Worm (Caenorhabditis elegans): ENCODE measurements around the gene C51E3.9.

The C51E3.9 gene

ce11 chrV:10130195-10130594 lies 15.6 kb upstream of the C51E3.9 start, which contains the start of gene aos-1:
Gene aos-1 (minus strand): TSS chrV:10130295.
- TF ChIP-seq elt-4 (tag; optimal IDR thresholded peaks at IDR 0.05), result no peak
- no peak for TF ChIP-seq T23F11.4 (GFP tag; optimal IDR thresholded peaks at IDR 0.05)
- no peak for TF ChIP-seq pros-1 (tag; optimal IDR thresholded peaks at IDR 0.05)
- no peak for TF ChIP-seq unc-55 (GFP tag; optimal IDR thresholded peaks at IDR 0.05)
- TF ChIP-seq ceh-30 (tag; optimal IDR thresholded peaks at IDR 0.05), result no peak
- TF ChIP-seq zip-5 (tag; optimal IDR thresholded peaks at IDR 0.05), result no peak
- no peak for TF ChIP-seq ceh-14 (tag; optimal IDR thresholded peaks at IDR 0.05)
- no peak for TF ChIP-seq hlh-30 (tag; optimal IDR thresholded peaks at IDR 0.05; ENCODE audit: insufficient read depth)
- TF ChIP-seq pha-2 (tag; optimal IDR thresholded peaks at IDR 0.05), result no peak
- TF ChIP-seq Y22D7AL.16 (tag; optimal IDR thresholded peaks at IDR 0.05), result no peak
- TF ChIP-seq ceh-24 (tag; optimal IDR thresholded peaks at IDR 0.05), result no peak
- no peak for TF ChIP-seq sdc-2 (tag; optimal IDR thresholded peaks at IDR 0.05)
- no peak for TF ChIP-seq nfya-1 (tag; optimal IDR thresholded peaks at IDR 0.05)
- no peak for TF ChIP-seq ceh-18 (tag; optimal IDR thresholded peaks at IDR 0.05)

ce11 chrV:10133277-10133676 lies 12.5 kb upstream of the C51E3.9 start:
- TF ChIP-seq hlh-8 (tag; optimal IDR thresholded peaks at IDR 0.05) (no peak), hlh-6 (tag; optimal IDR thresholded peaks at IDR 0.05) (no peak), tbx-2 (tag; optimal IDR thresholded peaks at IDR 0.05) (no peak), pqm-1 (tag; optimal IDR thresholded peaks at IDR 0.05) (no peak), C08G9.2 (tag; optimal IDR thresholded peaks at IDR 0.05) (no peak), ama-1 (optimal IDR thresholded peaks at IDR 0.05) (no peak), ceh-22 (tag; optimal IDR thresholded peaks at IDR 0.05) (no peak), fkh-10 (GFP tag; optimal IDR thresholded peaks at IDR 0.05) (no peak), nfya-1 (tag; optimal IDR thresholded peaks at IDR 0.05) (no peak), elt-2 (tag; optimal IDR thresholded peaks at IDR 0.05) (no peak), ceh-2 (tag; optimal IDR thresholded peaks at IDR 0.05) (no peak), syd-9 (tag; optimal IDR thresholded peaks at IDR 0.05) (no peak), nhr-11 (tag; optimal IDR thresholded peaks at IDR 0.05) (no peak), ceh-9 (tag; optimal IDR thresholded peaks at IDR 0.05) (no peak), sox-4 (tag; optimal IDR thresholded peaks at IDR 0.05) (no peak), gmeb-2 (tag; optimal IDR thresholded peaks at IDR 0.05) (no peak)

DNA sequence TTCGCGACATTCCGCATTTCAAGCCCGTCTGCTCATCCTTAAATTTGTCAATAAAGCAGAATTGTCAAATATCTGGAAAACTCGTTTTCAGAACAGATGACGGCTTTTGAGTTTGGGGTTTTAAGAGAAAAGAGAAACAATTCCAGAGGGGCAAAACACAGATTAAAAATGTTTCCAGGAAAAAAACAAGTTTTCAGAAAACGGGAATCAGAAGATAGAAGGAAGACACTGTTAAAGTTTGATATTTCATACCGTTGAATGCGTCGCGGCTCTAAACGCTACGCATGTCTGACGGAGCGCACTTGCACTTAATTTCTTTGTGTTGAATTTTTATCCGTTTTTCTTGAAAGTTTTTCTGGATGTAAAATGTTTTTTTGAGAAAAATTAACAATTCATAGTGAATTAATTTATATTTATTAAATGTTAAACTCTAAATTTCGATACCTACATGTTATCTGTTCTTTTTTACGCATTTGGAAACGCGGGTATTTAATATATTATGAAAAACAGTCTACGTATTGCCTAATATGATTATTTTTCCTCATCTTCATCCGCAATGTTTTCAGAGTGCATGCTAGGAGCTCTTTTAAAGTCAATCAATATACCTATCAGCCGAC lies 11.6 kb upstream of the C51E3.9 start, which contains the start of the genes C08B6.18, wdr-20 and C08B6.8:
Gene C08B6.18 (minus strand): TSS at position 51 of the 617 bp plus-strand sequence.
Gene wdr-20 (minus strand): TSS at position 82 of the 617 bp plus-strand sequence.
Gene C08B6.8 (plus strand): TSS at position 567 of the 617 bp plus-strand sequence.
- no peak for TF ChIP-seq fkh-10 (GFP tag; optimal IDR thresholded peaks at IDR 0.05)
- TF ChIP-seq unc-42 (tag; optimal IDR thresholded peaks at IDR 0.05), result peak; percentile 4

ce11 chrV:10146787-10147186 lies 1.0 kb downstream of the C51E3.9 start:
- peak; percentile 60 for TF ChIP-seq ceh-18 (tag; optimal IDR thresholded peaks at IDR 0.05)
- TF ChIP-seq che-1 (tag; optimal IDR thresholded peaks at IDR 0.05), result no peak
- no peak for TF ChIP-seq rnt-1 (tag; optimal IDR thresholded peaks at IDR 0.05)

- TF ChIP-seq npax-4 (tag; optimal IDR thresholded peaks at IDR 0.05), result no peak
Measured at ce11 chrV:10148352-10148751, 2.6 kb downstream of the C51E3.9 start, which contains the start of gene srsx-26. Gene srsx-26 (plus strand): TSS chrV:10148652.

- TF ChIP-seq K02D7.2 (tag; optimal IDR thresholded peaks at IDR 0.05) (no peak), nfya-1 (tag; optimal IDR thresholded peaks at IDR 0.05) (no peak), ceh-2 (tag; optimal IDR thresholded peaks at IDR 0.05) (no peak), pha-2 (tag; optimal IDR thresholded peaks at IDR 0.05) (no peak), hlh-13 (GFP tag; optimal IDR thresholded peaks at IDR 0.05) (no peak), ceh-31 (tag; optimal IDR thresholded peaks at IDR 0.05) (no peak), pros-1 (tag; optimal IDR thresholded peaks at IDR 0.05) (no peak), ceh-22 (tag; optimal IDR thresholded peaks at IDR 0.05) (no peak), ceh-6 (GFP tag; optimal IDR thresholded peaks at IDR 0.05) (no peak), ceh-24 (tag; optimal IDR thresholded peaks at IDR 0.05) (no peak), unc-3 (GFP tag; conservative IDR thresholded peaks at IDR 0.05) (no peak), unc-3 (tag; optimal IDR thresholded peaks at IDR 0.05) (no peak), pha-4 (tag; optimal IDR thresholded peaks at IDR 0.05) (no peak), Y22D7AL.16 (tag; optimal IDR thresholded peaks at IDR 0.05) (no peak), ama-1 (optimal IDR thresholded peaks at IDR 0.05) (no peak), syd-9 (tag; optimal IDR thresholded peaks at IDR 0.05) (no peak), elt-2 (tag; optimal IDR thresholded peaks at IDR 0.05) (no peak), ahr-1 (tag; optimal IDR thresholded peaks at IDR 0.05) (no peak), ceh-18 (tag; optimal IDR thresholded peaks at IDR 0.05) (no peak)
Measured at ce11 chrV:10149728-10150127, 4.0 kb downstream of the C51E3.9 start, which contains the start of gene srsx-27. Gene srsx-27 (plus strand): TSS chrV:10150028.

Measured in whole organism, late embryonic.